Worm (Caenorhabditis elegans) whole organism, late embryonic: ENCODE results near the gene glna-1.

Experiments used
- C08G9.2 ChIP-seq: sonication (generic microtip); optimal IDR thresholded peaks from 2 replicates; lab custom pipeline; 2016; ENCODE audit warnings: mild to moderate bottlenecking, missing genetic modification characterization, moderate library complexity, missing compliant biosample characterization
- C38D4.7 ChIP-seq: fragments of 200-800 bp; sonication (Bioruptor generic); optimal IDR thresholded peaks from 2 replicates; lab custom pipeline; 2018; ENCODE audit warnings: mild to moderate bottlenecking, missing genetic modification characterization, moderate library complexity, missing compliant biosample characterization
- F13H6.1 ChIP-seq: sonication (generic microtip); optimal IDR thresholded peaks from 2 replicates; lab custom pipeline; 2016; ENCODE audit warnings: missing genetic modification characterization, missing compliant biosample characterization
- K02D7.2 ChIP-seq: sonication (generic microtip); optimal IDR thresholded peaks from 2 replicates; lab custom pipeline; 2017; ENCODE audit warnings: mild to moderate bottlenecking, missing genetic modification characterization, missing compliant biosample characterization
- K09A11.1 ChIP-seq: sonication (generic microtip); optimal IDR thresholded peaks from 2 replicates; lab custom pipeline; 2017; ENCODE audit warnings: antibody characterized with exemption, mild to moderate bottlenecking, missing genetic modification characterization, missing compliant biosample characterization; ENCODE audit not compliant: insufficient read depth
- ceh-18 ChIP-seq: sonication (generic microtip); optimal IDR thresholded peaks from 2 replicates; lab custom pipeline; 2016; ENCODE audit warnings: missing genetic modification characterization, missing compliant biosample characterization
- ceh-19 ChIP-seq: fragments of 200-800 bp; sonication (Bioruptor generic); optimal IDR thresholded peaks from 2 replicates; lab custom pipeline; 2018; ENCODE audit warnings: mild to moderate bottlenecking, missing genetic modification characterization, missing compliant biosample characterization
- ceh-2 ChIP-seq: sonication (generic microtip); optimal IDR thresholded peaks from 2 replicates; lab custom pipeline; 2016; ENCODE audit warnings: missing genotype, missing genetic modification characterization, missing compliant biosample characterization
- ceh-30 ChIP-seq: fragments of 150-350 bp; optimal IDR thresholded peaks from 2 replicates; lab custom pipeline; 2014; ENCODE audit warnings: missing biosample characterization, missing genetic modification characterization
- ceh-31 ChIP-seq: sonication (generic microtip); optimal IDR thresholded peaks from 2 replicates; lab custom pipeline; 2016; ENCODE audit warnings: missing genetic modification characterization, missing compliant biosample characterization
- ceh-34 ChIP-seq: sonication (generic microtip); optimal IDR thresholded peaks from 2 replicates; lab custom pipeline; 2016; ENCODE audit warnings: mild to moderate bottlenecking, missing genetic modification characterization, missing compliant biosample characterization
- ceh-48 ChIP-seq: sonication (generic microtip); optimal IDR thresholded peaks from 2 replicates; lab custom pipeline; 2016; ENCODE audit warnings: missing genetic modification characterization, inconsistent platforms, missing compliant biosample characterization
- ceh-6 ChIP-seq: fragments of 200-800 bp; sonication (Bioruptor generic); optimal IDR thresholded peaks from 2 replicates; lab custom pipeline; 2018; ENCODE audit warnings: mild to moderate bottlenecking, missing genetic modification characterization, missing compliant biosample characterization
- ceh-9 ChIP-seq: sonication (generic microtip); optimal IDR thresholded peaks from 2 replicates; lab custom pipeline; 2016; ENCODE audit warnings: mild to moderate bottlenecking, missing genetic modification characterization, inconsistent platforms, missing compliant biosample characterization
- che-1 ChIP-seq: sonication (generic microtip); optimal IDR thresholded peaks from 2 replicates; lab custom pipeline; 2016; ENCODE audit warnings: mild to moderate bottlenecking, missing genetic modification characterization, missing compliant biosample characterization
- elt-2 ChIP-seq: sonication (generic microtip); optimal IDR thresholded peaks from 2 replicates; lab custom pipeline; 2016; ENCODE audit warnings: missing genetic modification reagents, missing genetic modification characterization, missing compliant biosample characterization
- elt-4 ChIP-seq: sonication (generic microtip); optimal IDR thresholded peaks from 2 replicates; lab custom pipeline; 2016; ENCODE audit warnings: missing genetic modification characterization, missing compliant biosample characterization
- ets-4 ChIP-seq: sonication (generic microtip); optimal IDR thresholded peaks from 2 replicates; lab custom pipeline; 2016; ENCODE audit warnings: missing genetic modification characterization, missing compliant biosample characterization
- eyg-1 ChIP-seq: sonication (generic microtip); optimal IDR thresholded peaks from 2 replicates; lab custom pipeline; 2016; ENCODE audit warnings: missing genotype, missing genetic modification characterization, missing compliant biosample characterization
- fax-1 ChIP-seq: sonication (generic microtip); optimal IDR thresholded peaks from 2 replicates; lab custom pipeline; 2016; ENCODE audit warnings: missing genotype, missing genetic modification characterization, missing compliant biosample characterization
- gmeb-2 ChIP-seq: sonication (generic microtip); optimal IDR thresholded peaks from 2 replicates; lab custom pipeline; 2016; ENCODE audit warnings: missing genetic modification characterization, inconsistent platforms, missing compliant biosample characterization
- hlh-13 ChIP-seq: fragments of 200-800 bp; sonication (Bioruptor generic); optimal IDR thresholded peaks from 2 replicates; lab custom pipeline; 2018; ENCODE audit warnings: mild to moderate bottlenecking, missing genetic modification characterization, missing compliant biosample characterization
- hlh-15 ChIP-seq: sonication (generic microtip); optimal IDR thresholded peaks from 2 replicates; lab custom pipeline; 2016; ENCODE audit warnings: missing genetic modification characterization, missing compliant biosample characterization
- lin-11 ChIP-seq: fragments of 200-800 bp; sonication (Bioruptor generic); optimal IDR thresholded peaks from 2 replicates; lab custom pipeline; 2018; ENCODE audit warnings: mild to moderate bottlenecking, missing genetic modification characterization, missing compliant biosample characterization
- madf-2 ChIP-seq: sonication (generic microtip); optimal IDR thresholded peaks from 2 replicates; lab custom pipeline; 2017; ENCODE audit warnings: missing genetic modification characterization, missing compliant biosample characterization
- mec-3 ChIP-seq: sonication (generic microtip); optimal IDR thresholded peaks from 2 replicates; lab custom pipeline; 2016; ENCODE audit warnings: borderline replicate concordance, missing genetic modification characterization, missing compliant biosample characterization
- nhr-11 ChIP-seq: fragments of 150-350 bp; optimal IDR thresholded peaks from 2 replicates; lab custom pipeline; 2014; ENCODE audit warnings: missing biosample characterization, missing genetic modification characterization
- nhr-232 ChIP-seq: sonication (generic microtip); optimal IDR thresholded peaks from 2 replicates; lab custom pipeline; 2016; ENCODE audit warnings: missing genetic modification characterization, missing compliant biosample characterization
- npax-4 ChIP-seq: sonication (generic microtip); optimal IDR thresholded peaks from 2 replicates; lab custom pipeline; 2016; ENCODE audit warnings: missing genetic modification characterization, missing compliant biosample characterization
- odd-2 ChIP-seq: sonication (generic microtip); optimal IDR thresholded peaks from 2 replicates; lab custom pipeline; 2017; ENCODE audit warnings: antibody characterized with exemption, mild to moderate bottlenecking, missing genetic modification characterization, missing compliant biosample characterization
- pag-3 ChIP-seq: sonication (generic microtip); optimal IDR thresholded peaks from 2 replicates; lab custom pipeline; 2016; ENCODE audit warnings: missing compliant biosample characterization, missing genetic modification characterization, borderline replicate concordance
- pat-9 ChIP-seq: fragments of 200-800 bp; sonication (Bioruptor generic); optimal IDR thresholded peaks from 2 replicates; lab custom pipeline; 2018; ENCODE audit warnings: mild to moderate bottlenecking, missing genetic modification characterization, moderate library complexity, missing compliant biosample characterization
- pax-1 ChIP-seq: fragments of 150-350 bp; optimal IDR thresholded peaks from 2 replicates; lab custom pipeline; 2014; ENCODE audit warnings: missing biosample characterization, missing genetic modification characterization
- pha-2 ChIP-seq: sonication (generic microtip); optimal IDR thresholded peaks from 2 replicates; lab custom pipeline; 2017; ENCODE audit warnings: mild to moderate bottlenecking, missing genetic modification characterization, missing compliant biosample characterization
- pqm-1 ChIP-seq: sonication (generic microtip); optimal IDR thresholded peaks from 2 replicates; lab custom pipeline; 2016; ENCODE audit warnings: missing genetic modification characterization, missing compliant biosample characterization
- ref-2 ChIP-seq: sonication (generic microtip); optimal IDR thresholded peaks from 2 replicates; lab custom pipeline; 2016; ENCODE audit warnings: missing genetic modification characterization, missing compliant biosample characterization
- rnt-1 ChIP-seq: sonication (generic microtip); optimal IDR thresholded peaks from 2 replicates; lab custom pipeline; 2016; ENCODE audit warnings: missing genetic modification characterization, missing compliant biosample characterization
- sdc-2 ChIP-seq: sonication (generic microtip); optimal IDR thresholded peaks from 2 replicates; lab custom pipeline; 2016; ENCODE audit warnings: missing genotype, missing genetic modification characterization, missing compliant biosample characterization
- sox-2 ChIP-seq: fragments of 200-800 bp; sonication (Bioruptor generic); IDR thresholded peaks from 2 replicates; pipeline ENCODE4 v1.3.6; 2022; ENCODE audit warnings: missing genetic modification reagents, missing genetic modification characterization, missing compliant biosample characterization
- syd-9 ChIP-seq: sonication (generic microtip); optimal IDR thresholded peaks from 2 replicates; lab custom pipeline; 2016; ENCODE audit warnings: mild to moderate bottlenecking, missing genetic modification characterization, moderate library complexity, missing compliant biosample characterization
- unc-42 ChIP-seq: sonication (generic microtip); optimal IDR thresholded peaks from 2 replicates; lab custom pipeline; 2016; ENCODE audit warnings: missing genotype, missing genetic modification characterization, missing compliant biosample characterization
- unc-86 ChIP-seq: sonication (generic microtip); optimal IDR thresholded peaks from 2 replicates; lab custom pipeline; 2016; ENCODE audit warnings: missing genetic modification characterization, missing compliant biosample characterization

Gene glna-1

DNA sequence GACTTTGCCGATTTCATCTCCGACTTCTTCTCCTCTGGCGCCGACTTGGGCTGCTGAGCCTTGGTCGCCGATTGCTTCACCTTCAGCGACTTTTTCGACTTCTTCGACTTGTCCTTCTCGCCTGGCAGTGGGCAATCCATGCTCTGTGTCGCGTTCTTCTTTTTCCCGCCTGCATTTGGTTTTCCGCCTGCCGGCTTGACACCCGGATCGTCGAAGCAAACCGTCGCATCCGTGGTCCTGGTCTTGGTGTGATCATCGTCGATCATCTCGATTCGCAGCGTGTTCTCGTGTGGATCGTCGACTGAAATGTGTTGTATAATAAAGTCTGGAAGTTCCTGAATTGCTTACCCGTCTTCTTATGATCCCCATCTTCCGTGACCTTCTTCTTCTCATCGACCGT lies 38.8 kb upstream of the glna-1 start:
- no peak for TF ChIP-seq ref-2
- no peak for TF ChIP-seq ceh-48 (tag; lab: Kevin White, UChicago)
- TF ChIP-seq syd-9 (tag; lab: Kevin White, UChicago) = no peak
- no peak for TF ChIP-seq ceh-31 (tag; lab: Kevin White, UChicago)
- TF ChIP-seq gmeb-2 (tag; lab: Kevin White, UChicago) = no peak
- no peak for TF ChIP-seq ceh-19 (GFP tag; lab: Kevin White, UChicago)
- TF ChIP-seq pqm-1 (tag; lab: Kevin White, UChicago) = no peak
- TF ChIP-seq eyg-1 = no peak
- TF ChIP-seq pax-1 (tag; lab: Kevin White, UChicago) = no peak
- TF ChIP-seq C08G9.2 (tag; lab: Kevin White, UChicago) = no peak
- no peak for TF ChIP-seq hlh-15 (tag; lab: Kevin White, UChicago)
- TF ChIP-seq elt-4 (tag; lab: Kevin White, UChicago) = no peak
- TF ChIP-seq F13H6.1 (tag; lab: Kevin White, UChicago) = no peak
- TF ChIP-seq ets-4 (tag; lab: Kevin White, UChicago) = no peak
- no peak for TF ChIP-seq nhr-232 (tag; lab: Kevin White, UChicago)
- no peak for TF ChIP-seq pag-3 (tag; lab: Kevin White, UChicago)
- no peak for TF ChIP-seq elt-2 (tag; lab: Kevin White, UChicago)
- no peak for TF ChIP-seq npax-4 (tag; lab: Kevin White, UChicago)
- TF ChIP-seq ceh-6 = no peak
- TF ChIP-seq K02D7.2 = no peak

DNA sequence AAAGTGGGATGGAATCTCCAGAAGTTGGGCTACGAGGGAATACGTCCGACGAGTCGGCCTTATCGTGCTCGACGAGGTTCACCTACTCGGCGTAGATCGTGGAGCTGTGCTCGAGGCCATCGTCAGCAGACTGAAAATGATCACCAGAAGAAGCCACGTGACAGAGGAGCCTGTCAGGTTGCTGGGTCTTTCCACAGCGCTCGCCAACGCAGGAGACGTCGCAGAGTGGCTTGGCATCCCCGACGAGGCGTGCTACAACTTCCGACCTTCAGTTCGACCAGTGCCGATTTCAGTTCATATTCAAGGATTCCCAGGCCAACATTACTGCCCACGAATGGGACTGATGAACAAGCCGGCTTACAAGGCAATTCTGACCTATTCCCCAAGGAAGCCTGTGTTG lies 37.8 kb upstream of the glna-1 start:
- TF ChIP-seq ceh-34 (tag; lab: Kevin White, UChicago) (no peak), fax-1 (no peak), F13H6.1 (tag; lab: Kevin White, UChicago) (no peak), sdc-2 (tag; lab: Kevin White, UChicago) (no peak), K09A11.1 (tag; lab: Kevin White, UChicago) (no peak), C38D4.7 (no peak), mec-3 (tag; lab: Kevin White, UChicago) (no peak), unc-42 (no peak)
- TF ChIP-seq, all 69 proteins: peak for 0

DNA sequence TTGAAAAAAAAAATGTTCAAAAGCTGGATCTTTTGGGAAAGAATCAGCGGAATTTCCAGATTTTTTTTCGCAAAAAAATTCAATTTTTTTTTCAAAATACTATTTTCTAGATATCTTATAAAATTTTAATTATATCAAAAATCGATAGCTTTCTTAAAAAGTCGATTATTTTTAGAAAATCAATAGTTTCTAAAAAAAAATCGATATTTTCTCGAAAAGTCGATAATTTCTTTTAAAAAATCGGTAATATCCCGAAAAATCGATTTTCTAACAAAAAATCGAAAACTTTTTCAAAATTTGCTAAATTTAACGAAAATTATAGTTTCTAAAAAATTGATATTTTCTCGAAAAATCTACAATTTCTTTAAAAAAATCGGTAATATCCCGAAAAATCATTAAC lies 35.5 kb upstream of the glna-1 start:
- TF ChIP-seq ceh-30 (tag; lab: Kevin White, UChicago) (no peak), nhr-11 (tag; lab: Kevin White, UChicago) (no peak), pha-2 (tag; lab: Kevin White, UChicago) (no peak), lin-11 (tag; lab: Kevin White, UChicago) (no peak), sox-2 (GFP tag; lab: Robert Waterston, UW) (no peak), unc-86 (tag; lab: Kevin White, UChicago) (no peak), madf-2 (tag; lab: Kevin White, UChicago) (no peak), ceh-2 (tag; lab: Kevin White, UChicago) (no peak), elt-2 (tag; lab: Kevin White, UChicago) (no peak)

DNA sequence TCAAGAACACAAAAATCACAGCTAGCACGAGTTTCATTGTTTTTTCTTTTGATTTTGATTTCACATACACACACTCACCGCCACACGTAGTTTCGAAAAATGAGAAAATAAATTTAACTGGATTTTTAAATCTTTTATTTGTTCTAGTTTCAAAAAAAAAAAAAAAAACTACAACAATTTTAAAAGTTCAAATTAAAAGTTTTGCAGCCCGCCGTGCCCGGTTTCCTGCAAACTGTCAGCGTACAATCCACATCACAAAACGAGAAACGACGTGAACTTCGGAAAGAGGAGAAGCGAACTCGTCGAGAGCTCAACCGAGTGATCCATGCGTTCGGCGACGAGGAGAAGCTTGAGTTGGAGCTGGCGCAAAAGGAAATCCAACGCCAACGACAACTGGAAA lies 24.4 kb upstream of the glna-1 start, which contains the start of gene Y54E2A.5:
Gene Y54E2A.5 (minus strand): TSS at position 101 of the 400 bp plus-strand sequence.
- TF ChIP-seq gmeb-2 (tag; lab: Kevin White, UChicago) (no peak), odd-2 (no peak), lin-11 (tag; lab: Kevin White, UChicago) (no peak), ceh-9 (no peak), unc-42 (no peak), hlh-13 (GFP tag; lab: Kevin White, UChicago) (no peak), rnt-1 (no peak), F13H6.1 (tag; lab: Kevin White, UChicago) (no peak), che-1 (no peak), pat-9 (tag; lab: Kevin White, UChicago) (no peak), ceh-18 (no peak), fax-1 (no peak)
- TF ChIP-seq, all 69 proteins: peak for 0
